Fruit fly (Drosophila melanogaster) whole organism, embryonic: ENCODE results near the gene nSMase.

ENCODE experiments used
- Adf1 ChIP-seq: fragments of 200-800 bp; sonication (Bioruptor generic); IDR thresholded peaks from 2 replicates; pipeline ENCODE4 v1.3.6; 2022; ENCODE audit warnings: missing biosample characterization, missing genetic modification characterization
- Antp ChIP-seq: fragments of 200-800 bp; sonication (Bioruptor generic); optimal IDR thresholded peaks from 3 replicates; lab custom pipeline; 2016; ENCODE audit warnings: missing biosample characterization, missing genetic modification characterization
- B-H2 ChIP-seq: fragments of 200-800 bp; sonication (Bioruptor generic); optimal IDR thresholded peaks from 2 replicates; lab custom pipeline; 2018; ENCODE audit warnings: missing biosample characterization, mild to moderate bottlenecking, missing genetic modification characterization
- Blimp-1 ChIP-seq: fragments of 200-800 bp; sonication (Bioruptor generic); optimal IDR thresholded peaks from 3 replicates; lab custom pipeline; 2018; ENCODE audit warnings: missing biosample characterization, missing genetic modification characterization, mild to moderate bottlenecking, moderate library complexity, missing genetic modification reagents
- Bteb2 ChIP-seq: fragments of 200-800 bp; sonication (Bioruptor generic); optimal IDR thresholded peaks from 2 replicates; lab custom pipeline; 2016; ENCODE audit warnings: missing biosample characterization, missing genetic modification characterization
- CG10321 ChIP-seq: fragments of 200-800 bp; sonication (Bioruptor generic); IDR thresholded peaks from 2 replicates; pipeline ENCODE4 v1.3.6; 2022; ENCODE audit warnings: missing biosample characterization, missing genetic modification characterization
- CG11085 ChIP-seq: fragments of 200-800 bp; sonication (Bioruptor generic); IDR thresholded peaks from 2 replicates; pipeline ENCODE4 v1.3.6; 2022; ENCODE audit warnings: missing biosample characterization, missing genetic modification characterization
- CG13775 ChIP-seq: fragments of 200-800 bp; sonication (Bioruptor generic); optimal IDR thresholded peaks from 3 replicates; lab custom pipeline; 2017; ENCODE audit warnings: missing biosample characterization, mild to moderate bottlenecking, missing genetic modification characterization
- CG14050 ChIP-seq: fragments of 200-800 bp; sonication (Bioruptor generic); IDR thresholded peaks from 3 replicates; pipeline ENCODE4 v1.3.6; 2022; ENCODE audit warnings: missing biosample characterization, missing genetic modification characterization
- CG14441 ChIP-seq: fragments of 200-800 bp; sonication (Bioruptor generic); IDR thresholded peaks from 2 replicates; pipeline ENCODE4 v1.3.6; 2022; ENCODE audit warnings: missing biosample characterization, missing genetic modification characterization
- CG15011 ChIP-seq: fragments of 200-800 bp; sonication (Bioruptor generic); optimal IDR thresholded peaks from 3 replicates; lab custom pipeline; 2018; ENCODE audit warnings: missing biosample characterization, mild to moderate bottlenecking, missing genetic modification characterization
- CG18599 ChIP-seq: fragments of 200-800 bp; sonication (Bioruptor generic); optimal IDR thresholded peaks from 3 replicates; lab custom pipeline; 2017; ENCODE audit warnings: missing biosample characterization, missing genetic modification characterization, mild to moderate bottlenecking, moderate library complexity, missing genetic modification reagents
- CG18764 ChIP-seq: fragments of 200-800 bp; sonication (Bioruptor generic); optimal IDR thresholded peaks from 3 replicates; lab custom pipeline; 2016; ENCODE audit warnings: missing biosample characterization, missing genetic modification characterization
- CG2712 ChIP-seq: fragments of 200-800 bp; optimal IDR thresholded peaks from 3 replicates; lab custom pipeline; 2019; ENCODE audit warnings: missing biosample characterization, mild to moderate bottlenecking, missing genetic modification characterization, moderate library complexity
- CG32767 ChIP-seq: fragments of 200-800 bp; sonication (Bioruptor generic); IDR thresholded peaks from 2 replicates; pipeline ENCODE4 v1.3.6; 2022; ENCODE audit warnings: missing biosample characterization, missing genetic modification characterization
- CG6791 ChIP-seq: fragments of 200-800 bp; sonication (Bioruptor generic); IDR thresholded peaks from 3 replicates; pipeline ENCODE4 v1.3.6; 2022; ENCODE audit warnings: missing biosample characterization, missing genetic modification characterization; ENCODE audit not compliant: partially characterized antibody
- CG8924 ChIP-seq: fragments of 200-800 bp; optimal IDR thresholded peaks from 3 replicates; lab custom pipeline; 2019; ENCODE audit warnings: missing biosample characterization, mild to moderate bottlenecking, missing genetic modification characterization, moderate library complexity
- Dip2 ChIP-seq: fragments of 200-800 bp; sonication (Bioruptor generic); IDR thresholded peaks from 2 replicates; pipeline ENCODE4 v1.3.6; 2022; ENCODE audit warnings: missing biosample characterization, missing genetic modification characterization
- E2f2 ChIP-seq: fragments of 200-800 bp; sonication (Bioruptor generic); IDR thresholded peaks from 2 replicates; pipeline ENCODE4 v1.3.6; 2022; ENCODE audit warnings: missing biosample characterization, missing genetic modification characterization
- Lim3 ChIP-seq: fragments of 200-800 bp; sonication (Bioruptor generic); IDR thresholded peaks from 2 replicates; pipeline ENCODE4 v1.3.6; 2022; ENCODE audit warnings: missing biosample characterization, missing genetic modification characterization
- Lpt ChIP-seq: fragments of >200 bp; optimal IDR thresholded peaks from 2 replicates; lab custom pipeline; 2018; ENCODE audit warnings: missing biosample characterization, missing genetic modification characterization
- MESR4 ChIP-seq: fragments of 200-800 bp; sonication (Bioruptor generic); optimal IDR thresholded peaks from 2 replicates; lab custom pipeline; 2018; ENCODE audit warnings: missing biosample characterization, mild to moderate bottlenecking, missing genetic modification characterization, moderate library complexity
- Mad ChIP-seq: fragments of 200-800 bp; sonication (Bioruptor generic); optimal IDR thresholded peaks from 2 replicates; lab custom pipeline; 2016; ENCODE audit warnings: missing biosample characterization, missing genetic modification characterization
- Myb ChIP-seq: fragments of 200-800 bp; sonication (Bioruptor generic); optimal IDR thresholded peaks from 2 replicates; lab custom pipeline; 2016; ENCODE audit warnings: missing biosample characterization, missing genetic modification characterization
- Nf-YB ChIP-seq: fragments of 200-800 bp; sonication (Bioruptor generic); optimal IDR thresholded peaks from 3 replicates; lab custom pipeline; 2019; ENCODE audit warnings: missing biosample characterization, mild to moderate bottlenecking, missing genetic modification characterization, moderate library complexity
- PHDP ChIP-seq: fragments of 200-800 bp; sonication (Bioruptor generic); optimal IDR thresholded peaks from 3 replicates; lab custom pipeline; 2018; ENCODE audit warnings: missing biosample characterization, mild to moderate bottlenecking, missing genetic modification characterization, moderate library complexity
- Ptx1 ChIP-seq: fragments of 200-800 bp; sonication (Bioruptor generic); IDR thresholded peaks from 2 replicates; pipeline ENCODE4 v1.3.6; 2022; ENCODE audit warnings: missing biosample characterization, missing genetic modification characterization
- Sox102F ChIP-seq: fragments of 200-800 bp; sonication (Bioruptor generic); optimal IDR thresholded peaks from 2 replicates; lab custom pipeline; 2018; ENCODE audit warnings: missing biosample characterization, mild to moderate bottlenecking, missing genetic modification characterization, moderate library complexity
- Sry-δ ChIP-seq: fragments of 200-800 bp; sonication (Bioruptor generic); optimal IDR thresholded peaks from 2 replicates; lab custom pipeline; 2016; ENCODE audit warnings: missing biosample characterization, missing genetic modification characterization
- Xbp1 ChIP-seq: fragments of 200-800 bp; sonication (Bioruptor generic); optimal IDR thresholded peaks from 3 replicates; lab custom pipeline; 2016; ENCODE audit warnings: missing biosample characterization, mild to moderate bottlenecking, missing genetic modification characterization
- ara ChIP-seq: fragments of 200-800 bp; sonication (Bioruptor generic); IDR thresholded peaks from 2 replicates; pipeline ENCODE4 v1.3.6; 2022; ENCODE audit warnings: missing biosample characterization, missing genetic modification characterization
- az2 ChIP-seq: fragments of 200-800 bp; sonication (Bioruptor generic); optimal IDR thresholded peaks from 3 replicates; lab custom pipeline; 2016; ENCODE audit warnings: missing biosample characterization, missing genetic modification characterization
- chif ChIP-seq, 2 experiments: fragments of 200-800 bp; sonication (Bioruptor generic); optimal IDR thresholded peaks; 3 replicates each; lab custom pipeline; 2016; ENCODE audit warnings: missing biosample characterization in 2 of 2, missing genetic modification characterization in 2 of 2
- chm ChIP-seq: fragments of 200-800 bp; sonication (Bioruptor generic); IDR thresholded peaks from 2 replicates; pipeline ENCODE4 v1.3.6; 2022; ENCODE audit warnings: missing biosample characterization, missing genetic modification characterization
- croc ChIP-seq: fragments of 200-800 bp; sonication (Bioruptor generic); conservative IDR thresholded peaks from 3 replicates; pipeline ENCODE4 v1.3.6; 2022; ENCODE audit warnings: missing biosample characterization, missing genetic modification characterization
- dm ChIP-seq: fragments of 200-800 bp; sonication (Bioruptor generic); optimal IDR thresholded peaks from 3 replicates; lab custom pipeline; 2016; ENCODE audit warnings: missing biosample characterization, missing genetic modification characterization
- emc ChIP-seq: fragments of 200-800 bp; sonication (Bioruptor generic); optimal IDR thresholded peaks from 2 replicates; lab custom pipeline; 2016; ENCODE audit warnings: missing biosample characterization, missing genetic modification characterization
- ewg ChIP-seq: fragments of 200-800 bp; sonication (Bioruptor generic); optimal IDR thresholded peaks from 3 replicates; lab custom pipeline; 2017; ENCODE audit warnings: mild to moderate bottlenecking, missing biosample characterization, missing genetic modification reagents, missing genetic modification characterization
- gem ChIP-seq: fragments of 200-800 bp; sonication (Bioruptor generic); optimal IDR thresholded peaks from 2 replicates; lab custom pipeline; 2019; ENCODE audit warnings: missing biosample characterization, mild to moderate bottlenecking, missing genetic modification characterization, moderate library complexity
- insv ChIP-seq, 2 experiments: fragments of 200-800 bp; sonication (Bioruptor generic); optimal IDR thresholded peaks; 3 replicates each; lab custom pipeline; 2016 to 2018; ENCODE audit warnings: missing biosample characterization in 2 of 2, missing genetic modification characterization in 2 of 2
- lov ChIP-seq, 2 experiments: fragments of 200-800 bp in 1 of 2; fragments of >200 bp in 1 of 2; sonication (Bioruptor generic) in 1 of 2; IDR thresholded peaks in 1 of 2; optimal IDR thresholded peaks in 1 of 2; 2 replicates in 1 of 2; 3 replicates in 1 of 2; pipeline versions ENCODE4 v1.3.6 to Lab custom; 2017 to 2022; ENCODE audit warnings: missing biosample characterization in 1 of 2, missing genetic modification characterization in 1 of 2
- mirr ChIP-seq: fragments of 200-800 bp; sonication (Bioruptor generic); optimal IDR thresholded peaks from 3 replicates; lab custom pipeline; 2018; ENCODE audit warnings: missing biosample characterization, mild to moderate bottlenecking, missing genetic modification characterization
- org-1 ChIP-seq: fragments of 200-800 bp; sonication (Bioruptor generic); optimal IDR thresholded peaks from 2 replicates; lab custom pipeline; 2017; ENCODE audit warnings: missing biosample characterization, missing genetic modification characterization
- pros ChIP-seq: fragments of 200-800 bp; sonication (Bioruptor generic); optimal IDR thresholded peaks from 3 replicates; lab custom pipeline; 2019; ENCODE audit warnings: missing biosample characterization, mild to moderate bottlenecking, missing genetic modification characterization, moderate library complexity
- pum ChIP-seq: fragments of 200-800 bp; sonication (Bioruptor generic); optimal IDR thresholded peaks from 2 replicates; lab custom pipeline; 2016; ENCODE audit warnings: missing biosample characterization, missing genetic modification characterization
- schlank ChIP-seq: fragments of 200-800 bp; sonication (Bioruptor generic); optimal IDR thresholded peaks from 2 replicates; lab custom pipeline; 2018; ENCODE audit warnings: missing biosample characterization, mild to moderate bottlenecking, missing genetic modification characterization
- slbo ChIP-seq: fragments of 200-800 bp; sonication (Bioruptor generic); IDR thresholded peaks from 2 replicates; pipeline ENCODE4 v1.3.6; 2022; ENCODE audit warnings: missing biosample characterization, missing genetic modification characterization
- vnd ChIP-seq: fragments of 200-800 bp; sonication (Bioruptor generic); IDR thresholded peaks from 3 replicates; pipeline ENCODE4 v1.3.6; 2022; ENCODE audit warnings: missing biosample characterization, missing genetic modification characterization; ENCODE audit not compliant: partially characterized antibody
- wdn ChIP-seq: fragments of 200-800 bp; sonication (Bioruptor generic); IDR thresholded peaks from 2 replicates; pipeline ENCODE4 v1.3.6; 2022; ENCODE audit warnings: missing biosample characterization, missing genetic modification characterization
- zen ChIP-seq: fragments of 200-800 bp; sonication (Bioruptor generic); optimal IDR thresholded peaks from 3 replicates; lab custom pipeline; 2018; ENCODE audit warnings: missing biosample characterization, mild to moderate bottlenecking, missing genetic modification characterization, moderate library complexity

nSMase gene

DNA sequence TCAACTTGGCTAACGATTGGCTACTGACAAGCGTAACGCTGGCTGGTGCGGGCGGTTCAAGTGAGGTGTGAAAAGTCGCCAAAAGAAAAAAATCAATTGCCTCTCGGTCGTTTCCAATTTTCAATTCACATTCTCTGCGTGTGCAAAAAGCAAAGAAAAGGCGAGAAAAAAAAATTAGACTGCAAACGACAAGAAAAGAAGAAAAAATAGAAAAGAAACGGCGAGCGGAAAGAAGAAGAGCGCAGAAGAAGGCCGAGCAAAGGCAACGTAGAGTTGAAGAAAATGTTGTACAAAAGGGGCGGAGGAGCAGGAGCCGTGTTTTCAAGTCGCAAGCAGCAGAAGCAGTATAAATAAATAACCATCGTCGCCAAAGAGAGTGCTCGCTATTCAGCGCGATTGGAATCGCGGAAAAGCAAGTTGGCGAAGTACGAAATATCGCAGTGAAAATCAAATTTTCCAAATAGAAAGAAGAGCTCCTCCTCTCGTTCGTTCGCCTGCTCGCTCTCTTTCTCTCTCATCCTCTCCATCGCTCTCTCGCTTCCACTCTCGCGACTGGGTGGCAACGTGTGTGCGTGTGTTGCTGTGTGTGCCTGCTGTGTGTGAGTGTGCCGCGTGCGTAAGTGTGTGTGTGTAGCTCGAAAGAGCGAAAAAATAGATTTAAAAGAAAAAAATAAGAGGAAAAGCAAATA, 7.0 kb downstream of the nSMase start (continued):
- TF ChIP-seq CG6791 (GFP tag; lab: Robert Waterston, UW) (no peak), CG8924 (no peak), Xbp1 (no peak), gem (tag; lab: Kevin White, UChicago) (no peak), croc (no peak), CG32767 (GFP tag; lab: Robert Waterston, UW) (no peak), CG14050 (GFP tag; lab: Robert Waterston, UW) (no peak), slbo (GFP tag; lab: Robert Waterston, UW) (no peak), CG13775 (GFP tag; lab: Kevin White, UChicago) (no peak), Mad (GFP tag; lab: Kevin White, UChicago) (no peak), ewg (GFP tag; lab: Kevin White, UChicago) (no peak), Lpt (no peak), pum (GFP tag; lab: Kevin White, UChicago) (no peak), Dip2 (no peak), mirr (GFP tag; lab: Kevin White, UChicago) (no peak), Ptx1 (GFP tag; lab: Robert Waterston, UW) (no peak), vnd (GFP tag; lab: Robert Waterston, UW) (no peak), insv (GFP tag; optimal IDR thresholded peaks at IDR 0.05; lab: Kevin White, UChicago) (no peak), Lim3 (no peak), pros (peak; percentile 58), CG2712 (no peak), Nf-YB (GFP tag; lab: Kevin White, UChicago) (no peak), chm (GFP tag; lab: Robert Waterston, UW) (no peak), CG10321 (no peak), chif (GFP tag; optimal IDR thresholded peaks at IDR 0.05; lab: Kevin White, UChicago) (no peak), CG18764 (no peak), schlank (tag; lab: Kevin White, UChicago) (no peak), CG18599 (GFP tag; lab: Kevin White, UChicago) (no peak), Sry-δ (GFP tag; lab: Kevin White, UChicago) (no peak), az2 (GFP tag; lab: Kevin White, UChicago) (no peak), Bteb2 (GFP tag; lab: Kevin White, UChicago) (no peak), CG14441 (no peak), Myb (no peak), zen (tag; lab: Kevin White, UChicago) (no peak), Adf1 (GFP tag; lab: Robert Waterston, UW) (peak; percentile 32; the same call in 1 of the 2 replicates), ara (GFP tag; lab: Robert Waterston, UW) (no peak), lov (optimal IDR thresholded peaks at IDR 0.05; lab: Kevin White, UChicago) (no peak), lov (GFP tag; IDR thresholded peaks at IDR 0.05; lab: Robert Waterston, UW) (no peak), Sox102F (GFP tag; lab: Kevin White, UChicago) (no peak), B-H2 (GFP tag; lab: Kevin White, UChicago) (peak; percentile 14), CG15011 (GFP tag; lab: Kevin White, UChicago) (no peak), Antp (no peak), PHDP (tag; lab: Kevin White, UChicago) (no peak), Blimp-1 (GFP tag; lab: Kevin White, UChicago) (no peak), CG11085 (GFP tag; lab: Robert Waterston, UW) (no peak), MESR4 (GFP tag; lab: Kevin White, UChicago) (peak; percentile 23), E2f2 (GFP tag; lab: Robert Waterston, UW) (no peak), emc (GFP tag; lab: Kevin White, UChicago) (no peak), org-1 (GFP tag; lab: Kevin White, UChicago) (no peak), dm (GFP tag; lab: Kevin White, UChicago) (peak; percentile 3), wdn (GFP tag; lab: Robert Waterston, UW) (no peak)
